Fruit fly (Drosophila melanogaster): ENCODE results near the gene CREG.

The CREG gene

DNA sequence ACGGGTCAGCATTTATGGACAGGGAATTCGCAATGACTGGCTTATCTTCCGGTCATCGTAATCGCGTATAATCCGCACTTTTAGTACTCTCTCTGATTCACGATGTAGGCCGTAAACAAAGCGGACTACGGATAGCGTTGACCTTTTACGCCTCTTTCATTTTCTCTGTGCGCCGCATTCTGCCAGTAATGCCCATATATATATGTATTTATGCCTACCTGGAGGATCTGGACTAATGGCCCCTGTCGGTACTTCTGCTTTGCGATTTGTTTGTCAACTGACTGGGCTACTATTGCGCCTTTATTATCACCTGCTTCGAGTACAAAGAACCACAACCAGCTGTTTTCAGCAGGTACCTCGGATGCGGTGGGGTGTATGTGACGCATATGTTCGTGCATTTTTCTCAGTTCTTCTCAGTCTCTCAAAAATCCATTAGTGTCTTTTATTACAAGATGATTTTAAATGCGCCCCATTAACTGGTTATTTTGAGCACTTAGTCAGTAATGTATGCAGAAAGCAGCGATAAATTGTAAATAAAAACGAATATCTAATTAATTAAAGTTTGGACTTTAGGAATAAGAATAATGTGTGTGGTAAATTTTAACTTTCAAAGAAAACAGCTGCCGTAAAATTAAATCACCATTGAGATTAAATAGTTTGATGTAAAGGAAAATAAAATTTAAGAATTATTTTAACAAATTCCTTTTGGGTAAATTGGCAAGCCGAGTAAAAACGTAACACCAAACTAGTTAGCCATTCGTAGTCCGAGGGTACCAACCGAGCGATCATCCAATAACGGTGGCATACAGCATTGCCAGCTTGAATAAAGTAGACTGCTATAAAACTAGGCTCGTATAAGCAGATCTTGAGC, at the start of gene CREG:
CREG (minus strand) TSS at position 323 of the 871 bp plus-strand sequence.
- TF ChIP-seq dac (GFP tag; optimal IDR thresholded peaks at IDR 0.05) (no peak), fd85E (GFP tag; optimal IDR thresholded peaks at IDR 0.05) (no peak), lz (GFP tag; optimal IDR thresholded peaks at IDR 0.05) (peak; percentile 43), CG11902 (GFP tag; optimal IDR thresholded peaks at IDR 0.05) (peak; percentile 41), spab (GFP tag; optimal IDR thresholded peaks at IDR 0.05) (peak; percentile 2), Eip93F (GFP tag; optimal IDR thresholded peaks at IDR 0.05) (peak; percentile 48), CG6792 (GFP tag; optimal IDR thresholded peaks at IDR 0.05) (peak; percentile 35), Met (GFP tag; optimal IDR thresholded peaks at IDR 0.05) (peak; percentile 71), Hr38 (GFP tag; optimal IDR thresholded peaks at IDR 0.05) (no peak), esn (GFP tag; optimal IDR thresholded peaks at IDR 0.05) (peak; percentile 72), achi (GFP tag; optimal IDR thresholded peaks at IDR 0.05) (peak; percentile 36), Sox15 (GFP tag; optimal IDR thresholded peaks at IDR 0.05) (no peak), Smox (GFP tag; optimal IDR thresholded peaks at IDR 0.05) (peak; percentile 55), CG31627 (GFP tag; optimal IDR thresholded peaks at IDR 0.05) (peak; percentile 38), ss (GFP tag; optimal IDR thresholded peaks at IDR 0.05) (peak; percentile 5 to 24), CG11294 (GFP tag; IDR thresholded peaks at IDR 0.05) (no peak), Lpt (GFP tag; optimal IDR thresholded peaks at IDR 0.05) (no peak), Blimp-1 (GFP tag; optimal IDR thresholded peaks at IDR 0.05) (peak; percentile 11), acj6 (GFP tag; optimal IDR thresholded peaks at IDR 0.05) (peak; percentile 32), Ets21C (GFP tag; optimal IDR thresholded peaks at IDR 0.05) (peak; percentile 30), Hr39 (GFP tag; optimal IDR thresholded peaks at IDR 0.05) (peak; percentile 26), CG4318 (GFP tag; optimal IDR thresholded peaks at IDR 0.05) (peak; percentile 36), CG1621 (tag; optimal IDR thresholded peaks at IDR 0.05) (no peak), eg (GFP tag; IDR thresholded peaks at IDR 0.05) (no peak), svp (GFP tag) (peak; percentile 96), CG7368 (GFP tag; optimal IDR thresholded peaks at IDR 0.05) (peak; percentile 12), CG10669 (GFP tag; optimal IDR thresholded peaks at IDR 0.05) (peak; percentile 6), vri (GFP tag; optimal IDR thresholded peaks at IDR 0.05) (peak; percentile 10), CG6854 (GFP tag; optimal IDR thresholded peaks at IDR 0.05) (peak; percentile 12), CG3919 (GFP tag; optimal IDR thresholded peaks at IDR 0.05) (peak; percentile 53), CG11762 (GFP tag; optimal IDR thresholded peaks at IDR 0.05; ENCODE audit: insufficient read depth) (no peak), OdsH (GFP tag; optimal IDR thresholded peaks at IDR 0.05) (peak; percentile 57), pdm3 (GFP tag; optimal IDR thresholded peaks at IDR 0.05) (peak; percentile 62), CG8632 (GFP tag; optimal IDR thresholded peaks at IDR 0.05) (peak; percentile 38), CG3032 (tag; optimal IDR thresholded peaks at IDR 0.05) (no peak), CG6163 (GFP tag; IDR thresholded peaks at IDR 0.05) (peak; percentile 33; the same call in 1 of the 3 replicates), CG34406 (GFP tag; optimal IDR thresholded peaks at IDR 0.05) (peak; percentile 45), CG8319 (GFP tag; optimal IDR thresholded peaks at IDR 0.05) (no peak), topi (GFP tag; optimal IDR thresholded peaks at IDR 0.05) (peak; percentile 65), CG32006 (GFP tag; optimal IDR thresholded peaks at IDR 0.05) (peak; percentile 69), CG8119 (GFP tag; IDR thresholded peaks at IDR 0.05) (0 out of 3 replicates have a peak, but pooled peaks have one; percentile 15), Ets96B (tag; optimal IDR thresholded peaks at IDR 0.05) (no peak), CG15336 (GFP tag; IDR thresholded peaks at IDR 0.05) (no peak), CG6276 (GFP tag; optimal IDR thresholded peaks at IDR 0.05) (peak; percentile 22), fkh (GFP tag; optimal IDR thresholded peaks at IDR 0.05) (peak; percentile 20), dsx (GFP tag; optimal IDR thresholded peaks at IDR 0.05; ENCODE audit: poor library complexity, severe bottlenecking) (no peak), Sox14 (GFP tag; optimal IDR thresholded peaks at IDR 0.05) (peak; percentile 59), Gug (GFP tag; IDR thresholded peaks at IDR 0.05) (no peak), Eip75B (GFP tag; optimal IDR thresholded peaks at IDR 0.05) (peak; percentile 51), CG9139 (GFP tag; optimal IDR thresholded peaks at IDR 0.05) (no peak)
